Fruit fly (Drosophila melanogaster) whole organism, wandering third instar larva: ENCODE results near the gene CG5577.

Experiments
- Hr83 ChIP-seq: fragments of 200-300 bp; sonication (Bioruptor generic); optimal IDR thresholded peaks from 2 replicates; lab custom pipeline; 2016; ENCODE audit warnings: missing biosample characterization, mild to moderate bottlenecking, missing genetic modification characterization, moderate library complexity; ENCODE audit not compliant: poor library complexity, severe bottlenecking
- Sp1 ChIP-seq: fragments of 200-800 bp; sonication (Bioruptor generic); optimal IDR thresholded peaks from 3 replicates; lab custom pipeline; 2019; ENCODE audit warnings: missing biosample characterization, mild to moderate bottlenecking, missing genetic modification characterization, moderate library complexity
- br ChIP-seq: fragments of 200-800 bp; sonication (Bioruptor generic); optimal IDR thresholded peaks from 2 replicates; lab custom pipeline; 2016; ENCODE audit warnings: missing biosample characterization, missing genetic modification characterization
- psq ChIP-seq: fragments of 200-800 bp; sonication (Bioruptor generic); optimal IDR thresholded peaks from 3 replicates; lab custom pipeline; 2017; ENCODE audit warnings: missing biosample characterization, mild to moderate bottlenecking, missing genetic modification characterization, moderate library complexity

- TF ChIP-seq Sp1 (no peak), psq (GFP tag; lab: Kevin White, UChicago) (no peak), Hr83 (GFP tag; lab: Kevin White, UChicago) (no peak), br (GFP tag; lab: Kevin White, UChicago) (no peak)
These were observed 50.2 kb downstream of the CG5577 start for dm6 chr3L:17791067-17791466.
